Fruit fly (Drosophila melanogaster) S2 (cell line): ENCODE data around the gene dUTPase.

ENCODE experiments used
- CG8478 ChIP-seq: fragments of >200 bp; optimal IDR thresholded peaks from 2 replicates; lab custom pipeline; 2018
- CTCF ChIP-seq, 2 experiments: fragments of >200 bp; optimal IDR thresholded peaks; 2 replicates each; lab custom pipeline; 2018

- TF ChIP-seq CG8478 (no peak), CTCF (optimal IDR thresholded peaks at IDR 0.05; lab: Kevin White, UChicago) (no peak)
Observed at dm6 chr2L:11014671-11015070, 3.6 kb downstream of the dUTPase start.
